Worm (Caenorhabditis elegans) whole organism, L3 larva: ENCODE data around the gene H09F14.1.

Source experiments
- ama-1 ChIP-seq: fragments of 150-350 bp; optimal IDR thresholded peaks from 2 replicates; lab custom pipeline; 2018
- egl-27 ChIP-seq: sonication (generic microtip); optimal IDR thresholded peaks from 4 replicates; lab custom pipeline; 2017; ENCODE audit warnings: missing biosample characterization, missing genetic modification reagents, missing genetic modification characterization
- jun-1 ChIP-seq: fragments of 150-350 bp; optimal IDR thresholded peaks from 2 replicates; lab custom pipeline; 2014; ENCODE audit warnings: missing biosample characterization, missing genetic modification reagents, missing genetic modification characterization
- lin-15B ChIP-seq: fragments of 150-350 bp; optimal IDR thresholded peaks from 2 replicates; lab custom pipeline; 2014; ENCODE audit warnings: missing biosample characterization, missing genetic modification characterization
- lsy-12 ChIP-seq: sonication (generic microtip); optimal IDR thresholded peaks from 2 replicates; lab custom pipeline; 2016; ENCODE audit warnings: mild to moderate bottlenecking, missing genetic modification characterization, missing compliant biosample characterization
- nhr-11 ChIP-seq: fragments of 150-350 bp; optimal IDR thresholded peaks from 2 replicates; lab custom pipeline; 2014; ENCODE audit warnings: missing biosample characterization, missing genetic modification characterization
- nhr-12 ChIP-seq: fragments of 150-350 bp; optimal IDR thresholded peaks from 2 replicates; lab custom pipeline; 2014; ENCODE audit warnings: missing biosample characterization, missing genetic modification characterization
- nhr-237 ChIP-seq: fragments of 150-350 bp; optimal IDR thresholded peaks from 2 replicates; lab custom pipeline; 2014; ENCODE audit warnings: missing biosample characterization, missing genetic modification characterization
- nhr-76 ChIP-seq: fragments of 150-350 bp; sonication (generic microtip); optimal IDR thresholded peaks from 5 replicates; lab custom pipeline; 2014; ENCODE audit warnings: missing biosample characterization, missing genetic modification characterization
- tbx-2 ChIP-seq: sonication (generic microtip); optimal IDR thresholded peaks from 2 replicates; lab custom pipeline; 2016; ENCODE audit warnings: mild to moderate bottlenecking, missing genetic modification characterization, missing compliant biosample characterization

ce11 chrV:10659343-10659742 lies 43.9 kb upstream of the H09F14.1 start:
- TF ChIP-seq nhr-12 (tag; lab: Kevin White, UChicago), result no peak
- TF ChIP-seq tbx-2 (tag; lab: Kevin White, UChicago), result no peak
- no peak for TF ChIP-seq ama-1
- no peak for TF ChIP-seq jun-1 (tag; lab: Kevin White, UChicago)
- no peak for TF ChIP-seq nhr-237 (tag; lab: Kevin White, UChicago)
- TF ChIP-seq nhr-76 (tag; lab: Kevin White, UChicago), result no peak
- TF ChIP-seq lin-15B, result no peak
- no peak for TF ChIP-seq lsy-12 (tag; lab: Kevin White, UChicago)
- no peak for TF ChIP-seq nhr-11 (tag; lab: Kevin White, UChicago)
- no peak for TF ChIP-seq egl-27 (tag; lab: Kevin White, UChicago)
